Fruit fly (Drosophila melanogaster) whole organism, embryonic: Measurements from ENCODE around the gene H2.0.

ENCODE experiments used
- Adf1 ChIP-seq: fragments of 200-800 bp; sonication (Bioruptor generic); IDR thresholded peaks from 2 replicates; pipeline ENCODE4 v1.3.6; 2022; ENCODE audit warnings: missing biosample characterization, missing genetic modification characterization
- Aef1 ChIP-seq: fragments of 200-800 bp; sonication (Bioruptor generic); IDR thresholded peaks from 3 replicates; pipeline ENCODE4 v1.3.6; 2022; ENCODE audit warnings: missing biosample characterization, missing genetic modification characterization
- CG10209 ChIP-seq: fragments of 200-800 bp; sonication (Bioruptor generic); optimal IDR thresholded peaks from 3 replicates; lab custom pipeline; 2017; ENCODE audit warnings: missing biosample characterization, mild to moderate bottlenecking, missing genetic modification characterization, missing genetic modification reagents
- CG10543 ChIP-seq: fragments of 200-800 bp; sonication (Bioruptor generic); optimal IDR thresholded peaks from 3 replicates; lab custom pipeline; 2017; ENCODE audit warnings: missing biosample characterization, mild to moderate bottlenecking, missing genetic modification characterization, moderate library complexity
- CG11504 ChIP-seq: fragments of 200-800 bp; sonication (Bioruptor generic); optimal IDR thresholded peaks from 3 replicates; lab custom pipeline; 2019; ENCODE audit warnings: missing biosample characterization, mild to moderate bottlenecking, missing genetic modification characterization, moderate library complexity
- CG12071 ChIP-seq: fragments of 200-800 bp; sonication (Bioruptor generic); optimal IDR thresholded peaks from 3 replicates; lab custom pipeline; 2018; ENCODE audit warnings: missing biosample characterization, mild to moderate bottlenecking, missing genetic modification characterization
- CG15073 ChIP-seq: fragments of 200-800 bp; sonication (Bioruptor generic); optimal IDR thresholded peaks from 2 replicates; lab custom pipeline; 2016; ENCODE audit warnings: missing biosample characterization, missing genetic modification characterization
- CG15479 ChIP-seq: fragments of 200-800 bp; sonication (Bioruptor generic); optimal IDR thresholded peaks from 3 replicates; lab custom pipeline; 2019; ENCODE audit warnings: missing biosample characterization, mild to moderate bottlenecking, missing genetic modification characterization, moderate library complexity
- CG17328 ChIP-seq: fragments of 200-800 bp; sonication (Bioruptor generic); IDR thresholded peaks from 2 replicates; pipeline ENCODE4 v1.3.6; 2022; ENCODE audit warnings: missing biosample characterization, missing genetic modification characterization
- CG17385 ChIP-seq: fragments of 200-800 bp; sonication (Bioruptor generic); optimal IDR thresholded peaks from 3 replicates; lab custom pipeline; 2018; ENCODE audit warnings: missing biosample characterization, mild to moderate bottlenecking, missing genetic modification characterization
- CG17829 ChIP-seq: fragments of 200-800 bp; optimal IDR thresholded peaks from 2 replicates; lab custom pipeline; 2019; ENCODE audit warnings: missing biosample characterization, mild to moderate bottlenecking, missing genetic modification characterization, moderate library complexity
- CG18011 ChIP-seq: fragments of 200-800 bp; sonication (Bioruptor generic); optimal IDR thresholded peaks from 2 replicates; lab custom pipeline; 2017; ENCODE audit warnings: missing biosample characterization, missing genetic modification characterization, mild to moderate bottlenecking, moderate library complexity, missing genotype
- CG31365 ChIP-seq: fragments of 200-800 bp; sonication (Bioruptor generic); optimal IDR thresholded peaks from 2 replicates; lab custom pipeline; 2018; ENCODE audit warnings: missing biosample characterization, mild to moderate bottlenecking, missing genetic modification characterization
- CG33213 ChIP-seq: fragments of 200-800 bp; sonication (Bioruptor generic); optimal IDR thresholded peaks from 3 replicates; lab custom pipeline; 2016; ENCODE audit warnings: missing biosample characterization, missing genetic modification characterization
- CG5953 ChIP-seq: fragments of 200-800 bp; sonication (Bioruptor generic); IDR thresholded peaks from 2 replicates; pipeline ENCODE4 v1.3.6; 2022; ENCODE audit warnings: missing biosample characterization, missing genetic modification characterization
- CG7963 ChIP-seq: fragments of 200-800 bp; sonication (Bioruptor generic); IDR thresholded peaks from 3 replicates; pipeline ENCODE4 v1.3.6; 2022; ENCODE audit warnings: missing biosample characterization, missing genetic modification characterization; ENCODE audit not compliant: partially characterized antibody
- CG8359 ChIP-seq: fragments of 200-800 bp; sonication (Bioruptor generic); optimal IDR thresholded peaks from 2 replicates; lab custom pipeline; 2017; ENCODE audit warnings: missing biosample characterization, mild to moderate bottlenecking, missing genetic modification characterization, borderline replicate concordance
- CG9609 ChIP-seq: fragments of 200-800 bp; sonication (Bioruptor generic); optimal IDR thresholded peaks from 3 replicates; lab custom pipeline; 2016; ENCODE audit warnings: missing biosample characterization, missing genetic modification characterization
- CG9932 ChIP-seq: fragments of 200-800 bp; sonication (Bioruptor generic); IDR thresholded peaks from 2 replicates; pipeline ENCODE4 v1.3.6; 2022; ENCODE audit warnings: missing biosample characterization, missing genetic modification characterization
- Dp ChIP-seq: fragments of 200-800 bp; sonication (Bioruptor generic); optimal IDR thresholded peaks from 2 replicates; lab custom pipeline; 2018; ENCODE audit warnings: missing biosample characterization, mild to moderate bottlenecking, missing genetic modification characterization, moderate library complexity
- Elba2 ChIP-seq: fragments of 200-800 bp; sonication (Bioruptor generic); optimal IDR thresholded peaks from 3 replicates; lab custom pipeline; 2016; ENCODE audit warnings: missing biosample characterization, missing genetic modification characterization
- Gug ChIP-seq: fragments of 200-800 bp; sonication (Bioruptor generic); IDR thresholded peaks from 4 replicates; pipeline ENCODE4 v1.3.6; 2022; ENCODE audit warnings: missing biosample characterization, missing genetic modification characterization
- HLH3B ChIP-seq: fragments of 200-800 bp; sonication (Bioruptor generic); IDR thresholded peaks from 2 replicates; pipeline ENCODE4 v1.3.6; 2022; ENCODE audit warnings: missing biosample characterization, missing genetic modification characterization
- Mad ChIP-seq: fragments of 200-800 bp; sonication (Bioruptor generic); optimal IDR thresholded peaks from 2 replicates; lab custom pipeline; 2016; ENCODE audit warnings: missing biosample characterization, missing genetic modification characterization
- NC2α ChIP-seq: fragments of 200-800 bp; sonication (Bioruptor generic); optimal IDR thresholded peaks from 2 replicates; lab custom pipeline; 2016; ENCODE audit warnings: missing biosample characterization, missing genetic modification characterization
- Nf-YB ChIP-seq: fragments of 200-800 bp; sonication (Bioruptor generic); optimal IDR thresholded peaks from 3 replicates; lab custom pipeline; 2019; ENCODE audit warnings: missing biosample characterization, mild to moderate bottlenecking, missing genetic modification characterization, moderate library complexity
- Nf-YC ChIP-seq: fragments of 200-800 bp; optimal IDR thresholded peaks from 3 replicates; lab custom pipeline; 2019; ENCODE audit warnings: missing biosample characterization, mild to moderate bottlenecking, missing genetic modification characterization, moderate library complexity
- Ravus ChIP-seq: fragments of 200-800 bp; sonication (Bioruptor generic); IDR thresholded peaks from 2 replicates; pipeline ENCODE4 v1.3.6; 2022; ENCODE audit warnings: missing biosample characterization, missing genetic modification characterization
- Side ChIP-seq: fragments of 200-800 bp; sonication (Bioruptor generic); optimal IDR thresholded peaks from 2 replicates; lab custom pipeline; 2016; ENCODE audit warnings: missing biosample characterization, missing genetic modification characterization
- Sox102F ChIP-seq: fragments of 200-800 bp; sonication (Bioruptor generic); optimal IDR thresholded peaks from 2 replicates; lab custom pipeline; 2018; ENCODE audit warnings: missing biosample characterization, mild to moderate bottlenecking, missing genetic modification characterization, moderate library complexity
- Taf1 ChIP-seq: fragments of 200-800 bp; sonication (Bioruptor generic); IDR thresholded peaks from 2 replicates; pipeline ENCODE4 v1.3.6; 2022; ENCODE audit warnings: missing biosample characterization, missing genetic modification characterization
- Trl ChIP-seq, 3 experiments: fragments of >200 bp in 2 of 3; fragments of 200-800 bp in 1 of 3; sonication (Bioruptor generic) in 1 of 3; optimal IDR thresholded peaks; 2 replicates in 1 of 3; 3 replicates in 2 of 3; lab custom pipeline; 2016 to 2017; ENCODE audit warnings: missing biosample characterization in 1 of 3, missing genetic modification characterization in 1 of 3
- ab ChIP-seq: fragments of 200-800 bp; sonication (Bioruptor generic); optimal IDR thresholded peaks from 2 replicates; lab custom pipeline; 2016; ENCODE audit warnings: missing biosample characterization, missing genetic modification characterization
- ato ChIP-seq: fragments of 200-800 bp; sonication (Bioruptor generic); IDR thresholded peaks from 2 replicates; pipeline ENCODE4 v1.3.6; 2022; ENCODE audit warnings: missing biosample characterization, missing genetic modification characterization; ENCODE audit not compliant: partially characterized antibody
- bcd ChIP-seq: fragments of 200-800 bp; sonication (Bioruptor generic); optimal IDR thresholded peaks from 2 replicates; lab custom pipeline; 2017; ENCODE audit warnings: missing biosample characterization, mild to moderate bottlenecking, missing genetic modification characterization
- cad ChIP-seq: fragments of >200 bp; optimal IDR thresholded peaks from 2 replicates; lab custom pipeline; 2017; ENCODE audit warnings: missing biosample characterization, missing genetic modification characterization
- chif ChIP-seq, 2 experiments: fragments of 200-800 bp; sonication (Bioruptor generic); optimal IDR thresholded peaks; 3 replicates each; lab custom pipeline; 2016; ENCODE audit warnings: missing biosample characterization in 2 of 2, missing genetic modification characterization in 2 of 2
- crp ChIP-seq, 2 experiments: fragments of 200-800 bp; sonication (Bioruptor generic); optimal IDR thresholded peaks; 2 replicates in 1 of 2; 3 replicates in 1 of 2; lab custom pipeline; 2017; ENCODE audit warnings: missing biosample characterization in 2 of 2, missing genetic modification characterization in 2 of 2, mild to moderate bottlenecking in 1 of 2, moderate library complexity in 1 of 2
- dan ChIP-seq: fragments of 200-800 bp; sonication (Bioruptor generic); IDR thresholded peaks from 2 replicates; pipeline ENCODE4 v1.3.6; 2022; ENCODE audit warnings: missing biosample characterization, missing genetic modification characterization
- dmrt99B ChIP-seq: fragments of 200-800 bp; sonication (Bioruptor generic); optimal IDR thresholded peaks from 2 replicates; lab custom pipeline; 2018; ENCODE audit warnings: missing biosample characterization, mild to moderate bottlenecking, missing genetic modification characterization, moderate library complexity
- exex ChIP-seq: fragments of 200-800 bp; sonication (Bioruptor generic); optimal IDR thresholded peaks from 4 replicates; lab custom pipeline; 2018; ENCODE audit warnings: missing biosample characterization, mild to moderate bottlenecking, missing genetic modification characterization, moderate library complexity
- lmd ChIP-seq: fragments of 200-800 bp; sonication (Bioruptor generic); IDR thresholded peaks from 2 replicates; pipeline ENCODE4 v1.3.6; 2022; ENCODE audit warnings: missing biosample characterization, missing genetic modification characterization
- pzg ChIP-seq: fragments of 200-800 bp; sonication (Bioruptor generic); optimal IDR thresholded peaks from 3 replicates; lab custom pipeline; 2018; ENCODE audit warnings: missing biosample characterization, mild to moderate bottlenecking, missing genetic modification characterization, moderate library complexity
- sc ChIP-seq, 3 experiments: fragments of >200 bp in 2 of 3; fragments of 200-800 bp in 1 of 3; sonication (Bioruptor generic) in 1 of 3; optimal IDR thresholded peaks; 2 replicates in 2 of 3; 3 replicates in 1 of 3; lab custom pipeline; 2017; ENCODE audit warnings: mild to moderate bottlenecking in 1 of 3, missing biosample characterization in 1 of 3, missing genetic modification characterization in 1 of 3, missing genetic modification reagents in 1 of 3
- sna ChIP-seq: fragments of 200-800 bp; sonication (Bioruptor generic); IDR thresholded peaks from 2 replicates; pipeline ENCODE4 v1.3.6; 2022; ENCODE audit warnings: missing biosample characterization, missing genetic modification characterization; ENCODE audit not compliant: partially characterized antibody
- tap ChIP-seq: fragments of 200-800 bp; optimal IDR thresholded peaks from 3 replicates; lab custom pipeline; 2019; ENCODE audit warnings: missing biosample characterization, mild to moderate bottlenecking, missing genetic modification characterization, moderate library complexity
- tx ChIP-seq: fragments of 200-800 bp; sonication (Bioruptor generic); optimal IDR thresholded peaks from 2 replicates; lab custom pipeline; 2016; ENCODE audit warnings: missing biosample characterization, missing genetic modification characterization
- wek ChIP-seq: fragments of 200-800 bp; sonication (Bioruptor generic); optimal IDR thresholded peaks from 3 replicates; lab custom pipeline; 2018; ENCODE audit warnings: missing biosample characterization, mild to moderate bottlenecking, missing genetic modification characterization, moderate library complexity
- zen ChIP-seq: fragments of 200-800 bp; sonication (Bioruptor generic); optimal IDR thresholded peaks from 3 replicates; lab custom pipeline; 2018; ENCODE audit warnings: missing biosample characterization, mild to moderate bottlenecking, missing genetic modification characterization, moderate library complexity

Gene H2.0

dm6 chr2L:6065823-6066222 lies 46.6 kb upstream of the H2.0 start, which contains the start of the genes Fbw5 and CG9147 (continued):
- TF ChIP-seq CG8359 (GFP tag; lab: Kevin White, UChicago) (peak; percentile 90), Sox102F (GFP tag; lab: Kevin White, UChicago) (peak; percentile 100), Taf1 (peak; percentile 99), Nf-YB (GFP tag; lab: Kevin White, UChicago) (peak; percentile 93), CG17829 (tag; lab: Kevin White, UChicago) (peak; percentile 99), NC2α (GFP tag; lab: Kevin White, UChicago) (peak; percentile 99), CG18011 (GFP tag; lab: Kevin White, UChicago) (peak; percentile 93), dan (peak; percentile 95), wek (GFP tag; lab: Kevin White, UChicago) (peak; percentile 97), ato (GFP tag; lab: Robert Waterston, UW) (no peak; the same call in 1 of the 2 replicates), chif (GFP tag; optimal IDR thresholded peaks at IDR 0.05; lab: Kevin White, UChicago) (peak; percentile 99 to 100), CG5953 (peak; percentile 99), Gug (GFP tag; lab: Robert Waterston, UW) (peak; percentile 99), CG15479 (GFP tag; lab: Kevin White, UChicago) (peak; percentile 80), CG11504 (tag; lab: Kevin White, UChicago) (peak; percentile 99), Nf-YC (tag; lab: Kevin White, UChicago) (peak; percentile 88), CG10543 (peak; percentile 93), CG12071 (peak; percentile 98), CG10209 (GFP tag; lab: Kevin White, UChicago) (peak; percentile 100), CG33213 (peak; percentile 99), Dp (GFP tag; lab: Kevin White, UChicago) (peak; percentile 62), sna (GFP tag; lab: Robert Waterston, UW) (peak; percentile 62; the same call in 1 of the 2 replicates), Adf1 (GFP tag; lab: Robert Waterston, UW) (peak; percentile 93), exex (tag; lab: Kevin White, UChicago) (peak; percentile 94), bcd (GFP tag; lab: Kevin White, UChicago) (peak; percentile 99), CG9609 (GFP tag; lab: Kevin White, UChicago) (peak; percentile 99), HLH3B (GFP tag; lab: Robert Waterston, UW) (peak; percentile 100), tx (GFP tag; lab: Kevin White, UChicago) (peak; percentile 100), Mad (GFP tag; lab: Kevin White, UChicago) (peak; percentile 99), CG31365 (tag; lab: Kevin White, UChicago) (peak; percentile 92), CG17385 (GFP tag; lab: Kevin White, UChicago) (peak; percentile 100), Ravus (peak; percentile 99), Aef1 (GFP tag; lab: Robert Waterston, UW) (peak; percentile 99), sc (optimal IDR thresholded peaks at IDR 0.05; lab: Kevin White, UChicago) (no peak), sc (GFP tag; optimal IDR thresholded peaks at IDR 0.05; lab: Kevin White, UChicago) (peak; percentile 99), CG9932 (peak; percentile 99), Trl (optimal IDR thresholded peaks at IDR 0.05; lab: Kevin White, UChicago) (no peak), Trl (GFP tag; optimal IDR thresholded peaks at IDR 0.05; lab: Kevin White, UChicago) (peak; percentile 100), lmd (GFP tag; lab: Robert Waterston, UW) (peak; percentile 100), CG15073 (peak; percentile 92), CG7963 (GFP tag; lab: Robert Waterston, UW) (peak; percentile 52; the same call in 1 of the 3 replicates), CG17328 (peak; percentile 100), tap (tag; lab: Kevin White, UChicago) (peak; percentile 99), ab (peak; percentile 97), zen (tag; lab: Kevin White, UChicago) (peak; percentile 99), Elba2 (GFP tag; lab: Kevin White, UChicago) (peak; percentile 97), dmrt99B (tag; lab: Kevin White, UChicago) (peak; percentile 100), pzg (GFP tag; lab: Kevin White, UChicago) (peak; percentile 71), Side (peak; percentile 100), crp (GFP tag; optimal IDR thresholded peaks at IDR 0.05; lab: Kevin White, UChicago) (peak; percentile 83 to 91), cad (GFP tag; lab: Kevin White, UChicago) (no peak)
